Worm (Caenorhabditis elegans) whole organism, late embryonic: Measurements from ENCODE around the gene col-137.

Experiments used
- K09A11.1 ChIP-seq: sonication (generic microtip); optimal IDR thresholded peaks from 2 replicates; lab custom pipeline; 2017; ENCODE audit warnings: antibody characterized with exemption, mild to moderate bottlenecking, missing genetic modification characterization, missing compliant biosample characterization; ENCODE audit not compliant: insufficient read depth
- ama-1 ChIP-seq: fragments of 150-350 bp; optimal IDR thresholded peaks from 2 replicates; lab custom pipeline; 2014
- dmd-4 ChIP-seq: sonication (generic microtip); optimal IDR thresholded peaks from 2 replicates; lab custom pipeline; 2016; ENCODE audit warnings: borderline replicate concordance, missing genetic modification characterization, missing compliant biosample characterization
- dve-1 ChIP-seq: sonication (generic microtip); optimal IDR thresholded peaks from 2 replicates; lab custom pipeline; 2017; ENCODE audit warnings: antibody characterized with exemption, mild to moderate bottlenecking, missing genetic modification characterization, missing compliant biosample characterization
- hlh-30 ChIP-seq: sonication (generic microtip); optimal IDR thresholded peaks from 2 replicates; lab custom pipeline; 2017; ENCODE audit warnings: antibody characterized with exemption, missing genetic modification characterization, missing compliant biosample characterization; ENCODE audit not compliant: insufficient read depth
- mec-3 ChIP-seq: sonication (generic microtip); optimal IDR thresholded peaks from 2 replicates; lab custom pipeline; 2016; ENCODE audit warnings: borderline replicate concordance, missing genetic modification characterization, missing compliant biosample characterization
- pat-9 ChIP-seq: fragments of 200-800 bp; sonication (Bioruptor generic); optimal IDR thresholded peaks from 2 replicates; lab custom pipeline; 2018; ENCODE audit warnings: mild to moderate bottlenecking, missing genetic modification characterization, moderate library complexity, missing compliant biosample characterization
- pha-4 ChIP-seq: fragments of 150-350 bp; optimal IDR thresholded peaks from 2 replicates; lab custom pipeline; 2018; ENCODE audit warnings: missing biosample characterization, missing genetic modification reagents, missing genetic modification characterization
- pqm-1 ChIP-seq: sonication (generic microtip); optimal IDR thresholded peaks from 2 replicates; lab custom pipeline; 2016; ENCODE audit warnings: missing genetic modification characterization, missing compliant biosample characterization
- tbx-2 ChIP-seq: sonication (generic microtip); optimal IDR thresholded peaks from 2 replicates; lab custom pipeline; 2016; ENCODE audit warnings: missing genetic modification characterization, missing compliant biosample characterization
- ztf-16 ChIP-seq: sonication (generic microtip); optimal IDR thresholded peaks from 2 replicates; lab custom pipeline; 2017; ENCODE audit warnings: missing genetic modification characterization, missing compliant biosample characterization

- no peak for TF ChIP-seq pqm-1
- TF ChIP-seq hlh-30 (tag; lab: Kevin White, UChicago): no peak
- no peak for TF ChIP-seq pat-9 (tag; lab: Kevin White, UChicago)
- TF ChIP-seq dmd-4 (tag; lab: Kevin White, UChicago): no peak
- no peak for TF ChIP-seq ama-1
- no peak for TF ChIP-seq dve-1 (tag; lab: Kevin White, UChicago)
- no peak for TF ChIP-seq mec-3 (tag; lab: Kevin White, UChicago)
- no peak for TF ChIP-seq K09A11.1 (tag; lab: Kevin White, UChicago)
- TF ChIP-seq pha-4 (tag; lab: Kevin White, UChicago): no peak
- TF ChIP-seq tbx-2: no peak
- TF ChIP-seq ztf-16 (tag; lab: Kevin White, UChicago): no peak
Measured at ce11 chrIV:16601599-16601998, 977 bp downstream of the col-137 start.
